Fruit fly (Drosophila melanogaster): ENCODE results near the gene CG15747.

Gene CG15747

dm6 chrX:13368149-13368548 is 30.0 kb downstream of the CG15747 start, which contains the start of gene dmrt11E (continued):
- TF ChIP-seq luna (GFP tag; optimal IDR thresholded peaks at IDR 0.05) (no peak), CG18599 (GFP tag; optimal IDR thresholded peaks at IDR 0.05) (peak; percentile 10), CG9817 (tag; optimal IDR thresholded peaks at IDR 0.05) (peak; percentile 49), nau (GFP tag; optimal IDR thresholded peaks at IDR 0.05) (no peak), Xbp1 (GFP tag; optimal IDR thresholded peaks at IDR 0.05) (peak; percentile 58), CG34224 (GFP tag; IDR thresholded peaks at IDR 0.05; ENCODE audit: partially characterized antibody) (no peak), CkIIα-i1 (GFP tag; IDR thresholded peaks at IDR 0.05) (no peak), vvl (GFP tag; IDR thresholded peaks at IDR 0.05) (peak; percentile 88), Mes4 (GFP tag; optimal IDR thresholded peaks at IDR 0.05) (no peak), esg (GFP tag; conservative IDR thresholded peaks at IDR 0.05) (peak; percentile 45), CG5245 (GFP tag; optimal IDR thresholded peaks at IDR 0.05) (peak; percentile 49), Atf6 (GFP tag; IDR thresholded peaks at IDR 0.05) (peak; percentile 29; the same call in 1 of the 2 replicates), CHES-1-like (GFP tag; optimal IDR thresholded peaks at IDR 0.05) (no peak), grau (tag; optimal IDR thresholded peaks at IDR 0.05) (peak; percentile 97), CG6272 (GFP tag; IDR thresholded peaks at IDR 0.05) (peak; percentile 33; the same call in 1 of the 2 replicates), CG6765 (GFP tag; optimal IDR thresholded peaks at IDR 0.05) (no peak), sug (tag; optimal IDR thresholded peaks at IDR 0.05) (no peak), CG15269 (tag; optimal IDR thresholded peaks at IDR 0.05) (peak; percentile 55), insv (GFP tag; optimal IDR thresholded peaks at IDR 0.05) (no peak), CG11247 (GFP tag; IDR thresholded peaks at IDR 0.05) (no peak), Taf1 (GFP tag; IDR thresholded peaks at IDR 0.05) (no peak), stwl (tag; optimal IDR thresholded peaks at IDR 0.05) (peak; percentile 32), Doc3 (GFP tag; IDR thresholded peaks at IDR 0.05; ENCODE audit: partially characterized antibody) (no peak), az2 (GFP tag; optimal IDR thresholded peaks at IDR 0.05) (peak; percentile 55), CG30431 (GFP tag; optimal IDR thresholded peaks at IDR 0.05) (peak; percentile 2), Gsc (GFP tag; IDR thresholded peaks at IDR 0.05) (no peak), CG30403 (GFP tag; optimal IDR thresholded peaks at IDR 0.05) (peak; percentile 41), lmd (GFP tag; IDR thresholded peaks at IDR 0.05) (peak; percentile 48), CG2199 (GFP tag; IDR thresholded peaks at IDR 0.05) (0 out of 3 replicates have a peak, but pooled peaks have one; percentile 54), Deaf1 (tag; optimal IDR thresholded peaks at IDR 0.05) (peak; percentile 56), sc (optimal IDR thresholded peaks at IDR 0.05) (no peak), sc (GFP tag; optimal IDR thresholded peaks at IDR 0.05) (peak; percentile 48), Trl (optimal IDR thresholded peaks at IDR 0.05) (no peak), Trl (GFP tag; optimal IDR thresholded peaks at IDR 0.05) (no peak), bsh (GFP tag; optimal IDR thresholded peaks at IDR 0.05) (peak in 1 of 2 experiments; percentile 88), en (GFP tag; optimal IDR thresholded peaks at IDR 0.05) (no peak), Bgb (GFP tag; IDR thresholded peaks at IDR 0.05; ENCODE audit: partially characterized antibody) (no peak), corto (GFP tag; optimal IDR thresholded peaks at IDR 0.05) (no peak), CG9932 (GFP tag; IDR thresholded peaks at IDR 0.05) (no peak), cas (GFP tag; IDR thresholded peaks at IDR 0.05) (no peak), dati (GFP tag; IDR thresholded peaks at IDR 0.05) (0 out of 2 replicates have a peak, but pooled peaks have one; percentile 33), CG2120 (GFP tag; optimal IDR thresholded peaks at IDR 0.05) (no peak), CG10366 (GFP tag; IDR thresholded peaks at IDR 0.05) (peak; percentile 32; the same call in 1 of the 2 replicates), slp2 (GFP tag; optimal IDR thresholded peaks at IDR 0.05) (no peak), Hmx (GFP tag; optimal IDR thresholded peaks at IDR 0.05) (no peak), CG6254 (GFP tag; optimal IDR thresholded peaks at IDR 0.05) (peak; percentile 49), CG7357 (GFP tag; IDR thresholded peaks at IDR 0.05) (peak; percentile 41; the same call in 1 of the 3 replicates), stc (GFP tag; IDR thresholded peaks at IDR 0.05) (peak; percentile 29; the same call in 1 of the 2 replicates), CG9876 (GFP tag; optimal IDR thresholded peaks at IDR 0.05) (no peak), rib (GFP tag; IDR thresholded peaks at IDR 0.05) (no peak), H15 (GFP tag; IDR thresholded peaks at IDR 0.05) (peak; percentile 56; the same call in 1 of the 3 replicates), pfk (GFP tag; optimal IDR thresholded peaks at IDR 0.05) (no peak)
